Fruit fly (Drosophila melanogaster): ENCODE data around the gene Smr.

Smr gene

DNA sequence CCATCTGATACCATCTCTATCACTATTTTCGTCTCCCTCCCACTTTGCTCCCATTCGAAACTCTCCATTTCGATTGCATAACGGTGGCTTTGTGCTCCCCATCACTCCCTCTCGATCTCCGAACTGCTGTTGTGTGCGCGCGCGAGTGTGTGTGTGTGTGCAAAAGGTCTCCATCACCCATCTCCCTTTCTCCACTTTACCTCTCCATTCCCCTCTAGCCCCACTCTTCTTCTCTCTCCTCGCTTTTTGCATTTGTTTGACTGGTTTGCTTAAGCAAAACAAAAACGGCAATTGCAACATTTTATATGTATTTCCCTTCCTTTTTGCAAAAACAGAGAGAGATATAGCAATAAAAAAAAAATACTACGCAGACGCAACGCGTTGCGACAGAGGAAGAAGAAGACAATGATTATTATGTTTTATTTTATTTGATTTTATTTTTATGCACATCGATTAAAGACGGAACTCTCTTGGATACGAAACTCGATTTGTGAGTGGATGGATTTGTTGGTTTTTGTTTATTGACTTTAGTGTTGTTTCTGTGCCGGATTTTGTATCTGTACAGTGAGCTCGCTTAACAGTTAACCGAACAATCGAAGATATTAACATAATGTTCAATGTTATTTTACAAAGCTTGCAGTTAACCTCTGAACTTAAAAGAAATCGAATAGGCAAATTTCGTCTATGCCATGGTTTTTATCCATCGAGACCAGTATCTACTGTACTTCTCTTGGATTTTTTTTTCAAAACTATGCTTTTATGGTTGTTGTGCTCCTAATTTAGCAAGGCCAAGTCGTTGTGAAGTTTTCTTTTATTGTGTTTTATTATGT lies 72.5 kb downstream of the Smr start (continued):
- peak; percentile 47; the same call in 1 of the 2 replicates for TF ChIP-seq Oaz (GFP tag; IDR thresholded peaks at IDR 0.05)
- TF ChIP-seq CG12744 (GFP tag; optimal IDR thresholded peaks at IDR 0.05): peak; percentile 52
- TF ChIP-seq CG13894 (tag; optimal IDR thresholded peaks at IDR 0.05): peak; percentile 23
- TF ChIP-seq CG4820 (GFP tag; optimal IDR thresholded peaks at IDR 0.05): peak; percentile 40
- peak; percentile 50; the same call in 1 of the 2 replicates for TF ChIP-seq dati (GFP tag; IDR thresholded peaks at IDR 0.05)
- peak; percentile 67 for TF ChIP-seq CG17359 (tag; optimal IDR thresholded peaks at IDR 0.05)
- TF ChIP-seq Spps (tag; optimal IDR thresholded peaks at IDR 0.05): no peak
- peak; percentile 28 for TF ChIP-seq Hr3 (GFP tag; optimal IDR thresholded peaks at IDR 0.05)
- TF ChIP-seq CG3281 (GFP tag; optimal IDR thresholded peaks at IDR 0.05): peak; percentile 75
- no peak for TF ChIP-seq sens-2 (GFP tag; IDR thresholded peaks at IDR 0.05)
- TF ChIP-seq CG12236 (GFP tag; optimal IDR thresholded peaks at IDR 0.05): no peak
- TF ChIP-seq jumu (GFP tag; optimal IDR thresholded peaks at IDR 0.05): peak; percentile 53
- TF ChIP-seq CG5953 (GFP tag; IDR thresholded peaks at IDR 0.05): peak; percentile 25; the same call in 1 of the 2 replicates
- TF ChIP-seq CG13296 (GFP tag; optimal IDR thresholded peaks at IDR 0.05): peak; percentile 68
- TF ChIP-seq tin (GFP tag; optimal IDR thresholded peaks at IDR 0.05): peak; percentile 64
- TF ChIP-seq CG4617 (GFP tag; optimal IDR thresholded peaks at IDR 0.05; ENCODE audit: borderline replicate concordance): no peak
- TF ChIP-seq NC2α (GFP tag; optimal IDR thresholded peaks at IDR 0.05): peak; percentile 25
- peak; percentile 76 for TF ChIP-seq Ada2b (GFP tag; IDR thresholded peaks at IDR 0.05)
- peak; percentile 46 for TF ChIP-seq tap (tag; optimal IDR thresholded peaks at IDR 0.05)
- peak; percentile 57 for TF ChIP-seq schlank (tag; optimal IDR thresholded peaks at IDR 0.05)
- peak; percentile 77 for TF ChIP-seq CG2678 (tag; optimal IDR thresholded peaks at IDR 0.05)
- TF ChIP-seq CG6175 (GFP tag; IDR thresholded peaks at IDR 0.05): no peak; the same call in 2 of the 3 replicates
- TF ChIP-seq CrebB (tag; optimal IDR thresholded peaks at IDR 0.05): peak; percentile 64
- peak; percentile 0 to 59 for TF ChIP-seq bsh (GFP tag; optimal IDR thresholded peaks at IDR 0.05)
- TF ChIP-seq hbn (GFP tag; IDR thresholded peaks at IDR 0.05; ENCODE audit: partially characterized antibody): no peak
- no peak for TF ChIP-seq lov (optimal IDR thresholded peaks at IDR 0.05)
- 0 out of 3 replicates have a peak, but pooled peaks have one; percentile 45 for TF ChIP-seq lov (GFP tag; IDR thresholded peaks at IDR 0.05)
- TF ChIP-seq dysf (GFP tag; IDR thresholded peaks at IDR 0.05): peak; percentile 83
- no peak for TF ChIP-seq CG1832 (GFP tag; optimal IDR thresholded peaks at IDR 0.05)
- TF ChIP-seq CG1792 (GFP tag; optimal IDR thresholded peaks at IDR 0.05): peak; percentile 36
- peak; percentile 51 for TF ChIP-seq Ssrp (tag; optimal IDR thresholded peaks at IDR 0.05)
- TF ChIP-seq CG7786 (GFP tag; optimal IDR thresholded peaks at IDR 0.05): peak; percentile 76
- peak; percentile 78 for TF ChIP-seq CG15269 (tag; optimal IDR thresholded peaks at IDR 0.05)
- TF ChIP-seq HmgZ (tag; optimal IDR thresholded peaks at IDR 0.05): peak; percentile 70
- TF ChIP-seq NFAT (GFP tag; IDR thresholded peaks at IDR 0.05): peak; percentile 80
- peak; percentile 14; the same call in 1 of the 2 replicates for TF ChIP-seq Ravus (GFP tag; IDR thresholded peaks at IDR 0.05)
- peak; percentile 68 for TF ChIP-seq CHES-1-like (GFP tag; optimal IDR thresholded peaks at IDR 0.05)
- peak; percentile 8 for TF ChIP-seq wek (GFP tag; optimal IDR thresholded peaks at IDR 0.05)
- peak; percentile 70 for TF ChIP-seq Side (GFP tag; optimal IDR thresholded peaks at IDR 0.05)
- peak; percentile 23 for TF ChIP-seq CG2116 (GFP tag; optimal IDR thresholded peaks at IDR 0.05)
- peak; percentile 76 for TF ChIP-seq CG9817 (tag; optimal IDR thresholded peaks at IDR 0.05)
- no peak for TF ChIP-seq repo (GFP tag; optimal IDR thresholded peaks at IDR 0.05)
- no peak for TF ChIP-seq fd102C (GFP tag; optimal IDR thresholded peaks at IDR 0.05)
- TF ChIP-seq Hmx (GFP tag; optimal IDR thresholded peaks at IDR 0.05): no peak
- TF ChIP-seq Bteb2 (GFP tag; optimal IDR thresholded peaks at IDR 0.05): peak; percentile 59
- TF ChIP-seq pan (optimal IDR thresholded peaks at IDR 0.05): no peak
- TF ChIP-seq pan (GFP tag; optimal IDR thresholded peaks at IDR 0.05 in 1 of 2, IDR thresholded peaks at IDR 0.05 in 1 of 2): peak in 1 of 2 experiments; percentile 52
- TF ChIP-seq Adf1 (GFP tag; IDR thresholded peaks at IDR 0.05): peak; percentile 24; the same call in 1 of the 2 replicates
- peak; percentile 6 for TF ChIP-seq CG4707 (GFP tag; optimal IDR thresholded peaks at IDR 0.05)
